Worm (Caenorhabditis elegans) whole organism, late embryonic: ENCODE results near the gene best-17.

Source experiments
- C08G9.2 ChIP-seq: sonication (generic microtip); optimal IDR thresholded peaks from 2 replicates; lab custom pipeline; 2016; ENCODE audit warnings: mild to moderate bottlenecking, missing genetic modification characterization, moderate library complexity, missing compliant biosample characterization
- C38D4.7 ChIP-seq: fragments of 200-800 bp; sonication (Bioruptor generic); optimal IDR thresholded peaks from 2 replicates; lab custom pipeline; 2018; ENCODE audit warnings: mild to moderate bottlenecking, missing genetic modification characterization, moderate library complexity, missing compliant biosample characterization
- F13H6.1 ChIP-seq: sonication (generic microtip); optimal IDR thresholded peaks from 2 replicates; lab custom pipeline; 2016; ENCODE audit warnings: missing genetic modification characterization, missing compliant biosample characterization
- T23F11.4 ChIP-seq: fragments of 200-800 bp; sonication (Bioruptor generic); optimal IDR thresholded peaks from 2 replicates; lab custom pipeline; 2018; ENCODE audit warnings: mild to moderate bottlenecking, missing genetic modification characterization, missing compliant biosample characterization
- Y22D7AL.16 ChIP-seq: sonication (generic microtip); optimal IDR thresholded peaks from 2 replicates; lab custom pipeline; 2016; ENCODE audit warnings: missing genetic modification characterization, missing compliant biosample characterization
- ahr-1 ChIP-seq: sonication (generic microtip); optimal IDR thresholded peaks from 2 replicates; lab custom pipeline; 2016; ENCODE audit warnings: missing genetic modification characterization, missing compliant biosample characterization
- ama-1 ChIP-seq: fragments of 150-350 bp; optimal IDR thresholded peaks from 2 replicates; lab custom pipeline; 2014
- ceh-14 ChIP-seq: sonication (generic microtip); optimal IDR thresholded peaks from 2 replicates; lab custom pipeline; 2016; ENCODE audit warnings: missing genotype, missing genetic modification characterization, missing compliant biosample characterization
- ceh-22 ChIP-seq: sonication (generic microtip); optimal IDR thresholded peaks from 2 replicates; lab custom pipeline; 2017; ENCODE audit warnings: missing biosample characterization, missing genetic modification characterization
- ceh-31 ChIP-seq: sonication (generic microtip); optimal IDR thresholded peaks from 2 replicates; lab custom pipeline; 2016; ENCODE audit warnings: missing genetic modification characterization, missing compliant biosample characterization
- ceh-34 ChIP-seq: sonication (generic microtip); optimal IDR thresholded peaks from 2 replicates; lab custom pipeline; 2016; ENCODE audit warnings: mild to moderate bottlenecking, missing genetic modification characterization, missing compliant biosample characterization
- ceh-45 ChIP-seq: fragments of 200-800 bp; sonication (Bioruptor generic); IDR thresholded peaks from 2 replicates; pipeline ENCODE4 v1.3.6; 2022; ENCODE audit warnings: missing genetic modification reagents, missing genetic modification characterization, missing compliant biosample characterization
- ceh-48 ChIP-seq: sonication (generic microtip); optimal IDR thresholded peaks from 2 replicates; lab custom pipeline; 2016; ENCODE audit warnings: missing genetic modification characterization, inconsistent platforms, missing compliant biosample characterization
- elt-2 ChIP-seq: sonication (generic microtip); optimal IDR thresholded peaks from 2 replicates; lab custom pipeline; 2016; ENCODE audit warnings: missing genetic modification reagents, missing genetic modification characterization, missing compliant biosample characterization
- elt-4 ChIP-seq: sonication (generic microtip); optimal IDR thresholded peaks from 2 replicates; lab custom pipeline; 2016; ENCODE audit warnings: missing genetic modification characterization, missing compliant biosample characterization
- eyg-1 ChIP-seq: sonication (generic microtip); optimal IDR thresholded peaks from 2 replicates; lab custom pipeline; 2016; ENCODE audit warnings: missing genotype, missing genetic modification characterization, missing compliant biosample characterization
- fax-1 ChIP-seq: sonication (generic microtip); optimal IDR thresholded peaks from 2 replicates; lab custom pipeline; 2016; ENCODE audit warnings: missing genotype, missing genetic modification characterization, missing compliant biosample characterization
- fkh-6 ChIP-seq: sonication (generic microtip); optimal IDR thresholded peaks from 2 replicates; lab custom pipeline; 2016; ENCODE audit warnings: missing genetic modification characterization, missing compliant biosample characterization
- hlh-13 ChIP-seq: fragments of 200-800 bp; sonication (Bioruptor generic); optimal IDR thresholded peaks from 2 replicates; lab custom pipeline; 2018; ENCODE audit warnings: mild to moderate bottlenecking, missing genetic modification characterization, missing compliant biosample characterization
- hlh-15 ChIP-seq: sonication (generic microtip); optimal IDR thresholded peaks from 2 replicates; lab custom pipeline; 2016; ENCODE audit warnings: missing genetic modification characterization, missing compliant biosample characterization
- hlh-8 ChIP-seq: sonication (generic microtip); optimal IDR thresholded peaks from 2 replicates; lab custom pipeline; 2016; ENCODE audit warnings: missing genotype, missing genetic modification characterization, missing compliant biosample characterization
- lim-6 ChIP-seq: sonication (generic microtip); optimal IDR thresholded peaks from 2 replicates; lab custom pipeline; 2016; ENCODE audit warnings: missing genetic modification characterization, missing compliant biosample characterization
- lin-11 ChIP-seq: fragments of 200-800 bp; sonication (Bioruptor generic); optimal IDR thresholded peaks from 2 replicates; lab custom pipeline; 2018; ENCODE audit warnings: mild to moderate bottlenecking, missing genetic modification characterization, missing compliant biosample characterization
- nfya-1 ChIP-seq: sonication (generic microtip); optimal IDR thresholded peaks from 2 replicates; lab custom pipeline; 2017; ENCODE audit warnings: missing genetic modification characterization, mild to moderate bottlenecking, missing compliant biosample characterization, antibody characterized with exemption, moderate library complexity
- pat-9 ChIP-seq: fragments of 200-800 bp; sonication (Bioruptor generic); optimal IDR thresholded peaks from 2 replicates; lab custom pipeline; 2018; ENCODE audit warnings: mild to moderate bottlenecking, missing genetic modification characterization, moderate library complexity, missing compliant biosample characterization
- pax-1 ChIP-seq: fragments of 150-350 bp; optimal IDR thresholded peaks from 2 replicates; lab custom pipeline; 2014; ENCODE audit warnings: missing biosample characterization, missing genetic modification characterization
- pha-2 ChIP-seq: sonication (generic microtip); optimal IDR thresholded peaks from 2 replicates; lab custom pipeline; 2017; ENCODE audit warnings: mild to moderate bottlenecking, missing genetic modification characterization, missing compliant biosample characterization
- pha-4 ChIP-seq: fragments of 150-350 bp; optimal IDR thresholded peaks from 2 replicates; lab custom pipeline; 2018; ENCODE audit warnings: missing biosample characterization, missing genetic modification reagents, missing genetic modification characterization
- pqm-1 ChIP-seq: sonication (generic microtip); optimal IDR thresholded peaks from 2 replicates; lab custom pipeline; 2016; ENCODE audit warnings: missing genetic modification characterization, missing compliant biosample characterization
- pros-1 ChIP-seq: fragments of 150-350 bp; optimal IDR thresholded peaks from 2 replicates; lab custom pipeline; 2014; ENCODE audit warnings: missing biosample characterization, missing genetic modification reagents, missing genetic modification characterization
- ref-2 ChIP-seq: sonication (generic microtip); optimal IDR thresholded peaks from 2 replicates; lab custom pipeline; 2016; ENCODE audit warnings: missing genetic modification characterization, missing compliant biosample characterization
- rnt-1 ChIP-seq: sonication (generic microtip); optimal IDR thresholded peaks from 2 replicates; lab custom pipeline; 2016; ENCODE audit warnings: missing genetic modification characterization, missing compliant biosample characterization
- tbx-2 ChIP-seq: sonication (generic microtip); optimal IDR thresholded peaks from 2 replicates; lab custom pipeline; 2016; ENCODE audit warnings: missing genetic modification characterization, missing compliant biosample characterization
- tbx-7 ChIP-seq: sonication (generic microtip); optimal IDR thresholded peaks from 2 replicates; lab custom pipeline; 2016; ENCODE audit warnings: missing genotype, missing genetic modification characterization, missing compliant biosample characterization
- unc-3 ChIP-seq, 2 experiments: fragments of 200-800 bp in 1 of 2; sonication (Bioruptor generic) in 1 of 2; sonication (generic microtip) in 1 of 2; conservative IDR thresholded peaks in 1 of 2; optimal IDR thresholded peaks in 1 of 2; 2 replicates each; pipeline versions ENCODE4 v1.3.6 to Lab custom; 2016 to 2022; ENCODE audit warnings: missing compliant biosample characterization in 2 of 2, missing genetic modification characterization in 2 of 2, missing genetic modification reagents in 1 of 2
- unc-42 ChIP-seq: sonication (generic microtip); optimal IDR thresholded peaks from 2 replicates; lab custom pipeline; 2016; ENCODE audit warnings: missing genotype, missing genetic modification characterization, missing compliant biosample characterization

The best-17 gene

DNA sequence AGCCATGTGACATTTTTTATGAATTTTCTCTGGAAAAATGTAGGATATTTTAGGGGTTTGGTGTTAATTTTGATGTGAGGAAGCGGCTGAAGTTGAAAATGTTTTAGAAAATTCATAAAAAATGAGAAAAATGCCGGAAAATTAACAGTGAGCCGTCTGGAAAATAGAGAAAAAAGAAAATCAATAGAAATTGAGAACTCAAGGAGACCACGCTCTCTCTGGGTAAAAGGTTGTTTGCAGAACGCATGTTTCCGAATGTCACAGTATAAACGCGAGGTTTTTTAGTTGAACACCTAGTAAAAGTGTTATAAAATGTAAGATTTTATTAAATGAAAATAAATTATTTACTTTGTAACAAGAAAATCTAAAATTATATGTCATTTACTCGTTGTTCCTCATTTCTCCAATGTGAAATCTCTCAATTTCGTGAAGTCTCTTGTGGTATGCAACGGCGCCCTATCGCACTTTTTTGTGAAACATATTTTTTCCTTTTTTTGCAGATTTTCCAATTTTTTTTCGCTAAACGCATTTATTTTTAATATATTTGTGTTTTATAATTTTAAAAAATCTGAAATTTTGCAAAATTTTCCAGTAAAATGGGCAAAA is 30.9 kb upstream of the best-17 start, which contains the start of the genes tag-266 and tag-267 (continued):
- TF ChIP-seq ceh-34 (tag; lab: Kevin White, UChicago) (peak; percentile 69), ama-1 (lab: Kevin White, UChicago) (no peak), ahr-1 (peak; percentile 94), fax-1 (tag; lab: Kevin White, UChicago) (peak; percentile 93), pqm-1 (peak; percentile 95), ceh-31 (tag; lab: Kevin White, UChicago) (peak; percentile 95), pat-9 (tag; lab: Kevin White, UChicago) (no peak), elt-4 (tag; lab: Kevin White, UChicago) (no peak), nfya-1 (peak; percentile 19), ceh-14 (tag; lab: Kevin White, UChicago) (peak; percentile 87), C38D4.7 (GFP tag; lab: Kevin White, UChicago) (peak; percentile 53), lin-11 (tag; lab: Kevin White, UChicago) (no peak), F13H6.1 (peak; percentile 75), hlh-8 (tag; lab: Kevin White, UChicago) (peak; percentile 96), rnt-1 (tag; lab: Kevin White, UChicago) (peak; percentile 35), tbx-2 (peak; percentile 92), tbx-7 (peak; percentile 87)

DNA sequence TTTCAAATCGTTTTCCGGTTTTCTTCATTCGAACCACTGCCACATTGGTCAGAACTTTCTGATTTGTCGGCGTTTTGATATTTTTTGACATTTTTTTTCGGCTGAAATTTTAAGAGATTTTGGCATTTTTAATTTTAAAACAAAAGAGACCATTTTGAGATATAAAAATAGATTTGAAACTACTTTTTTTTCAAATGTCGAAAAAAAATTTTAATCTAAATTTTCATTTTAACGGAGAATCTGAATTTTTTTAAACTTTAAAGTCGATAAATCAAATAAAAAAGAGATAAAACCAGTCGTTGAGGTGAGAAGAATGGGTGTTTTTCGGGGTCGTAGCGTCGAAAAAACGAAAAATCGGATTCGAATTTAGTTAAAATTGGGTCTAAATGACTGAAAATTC is 28.9 kb upstream of the best-17 start, which contains the start of gene sbds-1:
Gene sbds-1, minus strand, starts transcription at position 101 of the 400 bp plus-strand sequence.
- TF ChIP-seq ceh-34 (tag; lab: Kevin White, UChicago) (no peak), ref-2 (tag; lab: Kevin White, UChicago) (no peak), ceh-45 (GFP tag; lab: Robert Waterston, UW) (no peak), eyg-1 (tag; lab: Kevin White, UChicago) (no peak), rnt-1 (tag; lab: Kevin White, UChicago) (no peak), unc-3 (GFP tag; conservative IDR thresholded peaks at IDR 0.05; lab: Robert Waterston, UW) (no peak), unc-3 (tag; optimal IDR thresholded peaks at IDR 0.05; lab: Kevin White, UChicago) (no peak), pax-1 (tag; lab: Kevin White, UChicago) (no peak), pha-2 (tag; lab: Kevin White, UChicago) (no peak), fkh-6 (tag; lab: Kevin White, UChicago) (no peak), hlh-13 (no peak), C08G9.2 (tag; lab: Kevin White, UChicago) (no peak), lim-6 (no peak), elt-4 (tag; lab: Kevin White, UChicago) (no peak), pros-1 (tag; lab: Kevin White, UChicago) (no peak), ceh-48 (tag; lab: Kevin White, UChicago) (no peak), hlh-15 (tag; lab: Kevin White, UChicago) (no peak), elt-2 (tag; lab: Kevin White, UChicago) (no peak), pha-4 (tag; lab: Kevin White, UChicago) (no peak)

- no peak for TF ChIP-seq Y22D7AL.16
- no peak for TF ChIP-seq T23F11.4
- TF ChIP-seq ceh-22 (tag; lab: Kevin White, UChicago): no peak
- TF ChIP-seq, all 69 proteins: peak for 0
These were observed 26.6 kb upstream of the best-17 start, which contains the start of gene T19C3.7 for ce11 chrIII:636067-636466. T19C3.7 (minus strand) TSS chrIII:636167.

ce11 chrIII:634618-635017 is 25.2 kb upstream of the best-17 start, which contains the start of gene fem-2:
fem-2 (minus strand) TSS chrIII:634626.
- no peak for TF ChIP-seq nfya-1
- TF ChIP-seq pha-4 (tag; lab: Kevin White, UChicago): no peak
- TF ChIP-seq hlh-13: no peak
- TF ChIP-seq unc-42 (tag; lab: Kevin White, UChicago): peak; percentile 60
- TF ChIP-seq ref-2 (tag; lab: Kevin White, UChicago): no peak
- peak; percentile 5 for TF ChIP-seq elt-2 (tag; lab: Kevin White, UChicago)
- no peak for TF ChIP-seq lin-11 (tag; lab: Kevin White, UChicago)
